Fruit fly (Drosophila melanogaster) whole organism, adult: Measurements from ENCODE around the gene CG32236.

ENCODE experiments used
- CG11617 ChIP-seq: fragments of 200-800 bp; sonication (Bioruptor generic); optimal IDR thresholded peaks from 2 replicates; lab custom pipeline; 2017; ENCODE audit warnings: mild to moderate bottlenecking, missing biosample characterization, missing genetic modification reagents, missing genetic modification characterization
- CG12768 ChIP-seq: fragments of 200-800 bp; sonication (Bioruptor generic); optimal IDR thresholded peaks from 2 replicates; lab custom pipeline; 2017; ENCODE audit warnings: missing biosample characterization, missing genetic modification characterization, mild to moderate bottlenecking, moderate library complexity, missing genetic modification reagents
- CG14711 ChIP-seq: fragments of 200-800 bp; sonication (Bioruptor generic); optimal IDR thresholded peaks from 2 replicates; lab custom pipeline; 2018; ENCODE audit warnings: missing biosample characterization, mild to moderate bottlenecking, missing genetic modification characterization, moderate library complexity
- CG1620 ChIP-seq: fragments of 200-800 bp; sonication (Bioruptor generic); optimal IDR thresholded peaks from 2 replicates; lab custom pipeline; 2016; ENCODE audit warnings: missing biosample characterization, missing genetic modification characterization
- CG5204 ChIP-seq: fragments of 200-800 bp; sonication (Bioruptor generic); optimal IDR thresholded peaks from 2 replicates; lab custom pipeline; 2016; ENCODE audit warnings: missing biosample characterization, missing genetic modification characterization
- CG7045 ChIP-seq: fragments of 200-800 bp; sonication (Bioruptor generic); optimal IDR thresholded peaks from 2 replicates; lab custom pipeline; 2017; ENCODE audit warnings: missing biosample characterization, mild to moderate bottlenecking, missing genetic modification characterization
- Clk ChIP-seq: fragments of 200-800 bp; sonication (Bioruptor generic); optimal IDR thresholded peaks from 2 replicates; lab custom pipeline; 2017; ENCODE audit warnings: missing biosample characterization, missing genetic modification characterization
- Crg-1 ChIP-seq: fragments of 200-800 bp; sonication (Bioruptor generic); optimal IDR thresholded peaks from 2 replicates; lab custom pipeline; 2016; ENCODE audit warnings: missing biosample characterization, missing genetic modification characterization
- bab1 ChIP-seq: fragments of 200-800 bp; sonication (Bioruptor generic); optimal IDR thresholded peaks from 3 replicates; lab custom pipeline; 2019; ENCODE audit warnings: missing biosample characterization, mild to moderate bottlenecking, missing genetic modification characterization, moderate library complexity
- cnc ChIP-seq, 2 experiments: fragments of >200 bp; optimal IDR thresholded peaks; 2 replicates each; lab custom pipeline; 2017
- pad ChIP-seq: fragments of 200-800 bp; sonication (Bioruptor generic); optimal IDR thresholded peaks from 3 replicates; lab custom pipeline; 2017; ENCODE audit warnings: missing biosample characterization, missing genetic modification characterization, mild to moderate bottlenecking, moderate library complexity, missing genetic modification reagents
- tj ChIP-seq: fragments of 200-800 bp; sonication (Bioruptor generic); optimal IDR thresholded peaks from 3 replicates; lab custom pipeline; 2017; ENCODE audit warnings: missing biosample characterization, mild to moderate bottlenecking, missing genetic modification characterization, moderate library complexity
- toe ChIP-seq: fragments of 200-800 bp; sonication (Bioruptor generic); optimal IDR thresholded peaks from 2 replicates; lab custom pipeline; 2016; ENCODE audit warnings: missing biosample characterization, missing genetic modification characterization

- TF ChIP-seq bab1 (GFP tag; lab: Kevin White, UChicago) (no peak), CG12768 (GFP tag; lab: Kevin White, UChicago) (no peak), CG1620 (no peak), CG5204 (GFP tag; lab: Kevin White, UChicago) (no peak), pad (GFP tag; lab: Kevin White, UChicago) (no peak), tj (GFP tag; lab: Kevin White, UChicago) (no peak), CG7045 (GFP tag; lab: Kevin White, UChicago) (no peak), cnc (optimal IDR thresholded peaks at IDR 0.05; lab: Kevin White, UChicago) (no peak), toe (GFP tag; lab: Kevin White, UChicago) (no peak), Crg-1 (GFP tag; lab: Kevin White, UChicago) (no peak), Clk (GFP tag; lab: Kevin White, UChicago) (no peak), CG11617 (GFP tag; lab: Kevin White, UChicago) (no peak), CG14711 (tag; lab: Kevin White, UChicago) (no peak)
These were observed 24.6 kb upstream of the CG32236 start for dm6 chr3L:4691775-4692174.
